Fruit fly (Drosophila melanogaster): ENCODE measurements around the gene CG31445.

DNA sequence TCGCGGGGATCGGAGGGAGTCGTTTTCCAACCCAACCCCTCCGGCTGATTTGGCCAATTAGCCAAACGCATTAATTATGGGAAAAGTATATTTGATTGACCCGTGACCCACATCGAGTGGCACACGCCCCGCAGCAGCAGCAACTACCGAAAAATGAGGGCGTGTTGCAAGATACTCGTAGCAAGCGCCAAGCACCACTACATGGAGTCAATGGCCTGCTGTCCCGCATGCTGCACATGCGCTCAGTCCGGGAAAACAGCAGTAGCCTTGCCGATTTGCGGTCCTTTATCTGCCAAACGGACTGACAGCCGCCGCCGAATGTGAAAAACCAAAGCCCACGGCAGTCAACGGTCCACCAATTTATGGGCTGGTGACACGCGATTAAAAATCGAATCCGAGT lies 27.3 kb downstream of the CG31445 start:
- TF ChIP-seq h (optimal IDR thresholded peaks at IDR 0.05) (no peak), ttk (optimal IDR thresholded peaks at IDR 0.05) (no peak), insv (optimal IDR thresholded peaks at IDR 0.05) (no peak)

Measured in Kc167 (cell line).